Fruit fly (Drosophila melanogaster): ENCODE measurements around the gene Dpck.

The Dpck gene

dm6 chr3R:7109760-7110303 is 27.9 kb downstream of the Dpck start (continued):
- TF ChIP-seq CG8924 (tag; optimal IDR thresholded peaks at IDR 0.05), result peak; percentile 14
- no peak for TF ChIP-seq E2f2 (GFP tag; IDR thresholded peaks at IDR 0.05)
- TF ChIP-seq sr (GFP tag; IDR thresholded peaks at IDR 0.05), result no peak
- TF ChIP-seq CkIIα-i1 (GFP tag; IDR thresholded peaks at IDR 0.05), result no peak
- no peak for TF ChIP-seq pnt (GFP tag; optimal IDR thresholded peaks at IDR 0.05)
- no peak for TF ChIP-seq CG7987 (GFP tag; optimal IDR thresholded peaks at IDR 0.05)
- no peak for TF ChIP-seq CG2116 (GFP tag; optimal IDR thresholded peaks at IDR 0.05)
- TF ChIP-seq CG7745 (tag; optimal IDR thresholded peaks at IDR 0.05), result no peak
- no peak for TF ChIP-seq Hand (GFP tag; optimal IDR thresholded peaks at IDR 0.05)
- TF ChIP-seq CG9876 (GFP tag; optimal IDR thresholded peaks at IDR 0.05), result no peak
- TF ChIP-seq CG6813 (GFP tag; optimal IDR thresholded peaks at IDR 0.05), result no peak
- TF ChIP-seq az2 (GFP tag; optimal IDR thresholded peaks at IDR 0.05), result no peak
- peak; percentile 81 to 96 for TF ChIP-seq Trl (optimal IDR thresholded peaks at IDR 0.05)
- TF ChIP-seq Trl (GFP tag; optimal IDR thresholded peaks at IDR 0.05), result no peak
- TF ChIP-seq CG13424 (tag; optimal IDR thresholded peaks at IDR 0.05), result no peak
- peak; percentile 31 for TF ChIP-seq Kr (GFP tag; optimal IDR thresholded peaks at IDR 0.05)
- no peak for TF ChIP-seq CG12104 (GFP tag; optimal IDR thresholded peaks at IDR 0.05)
- no peak for TF ChIP-seq CG3281 (GFP tag; optimal IDR thresholded peaks at IDR 0.05)
- TF ChIP-seq kni (GFP tag; optimal IDR thresholded peaks at IDR 0.05), result peak; percentile 71
- TF ChIP-seq CG13287 (GFP tag; IDR thresholded peaks at IDR 0.05; ENCODE audit: partially characterized antibody), result no peak
- TF ChIP-seq Dll (GFP tag; IDR thresholded peaks at IDR 0.05; ENCODE audit: partially characterized antibody), result 0 out of 4 replicates have a peak, but pooled peaks have one; percentile 20
- TF ChIP-seq vfl (GFP tag; optimal IDR thresholded peaks at IDR 0.05), result no peak
- TF ChIP-seq kay (GFP tag; optimal IDR thresholded peaks at IDR 0.05), result no peak
- no peak for TF ChIP-seq ttk (GFP tag; IDR thresholded peaks at IDR 0.05)
- TF ChIP-seq gcm (GFP tag; optimal IDR thresholded peaks at IDR 0.05), result peak; percentile 54
- no peak for TF ChIP-seq bowl (GFP tag; IDR thresholded peaks at IDR 0.05)
- no peak for TF ChIP-seq dan (GFP tag; IDR thresholded peaks at IDR 0.05)
- no peak for TF ChIP-seq CG31224 (GFP tag; IDR thresholded peaks at IDR 0.05)
- TF ChIP-seq chn (GFP tag; optimal IDR thresholded peaks at IDR 0.05), result peak; percentile 62
- TF ChIP-seq tx (GFP tag; optimal IDR thresholded peaks at IDR 0.05), result no peak
- peak; percentile 30; the same call in 1 of the 2 replicates for TF ChIP-seq sna (GFP tag; IDR thresholded peaks at IDR 0.05; ENCODE audit: partially characterized antibody)
- TF ChIP-seq cg (GFP tag; optimal IDR thresholded peaks at IDR 0.05), result peak; percentile 83
- no peak for TF ChIP-seq abd-A (tag; optimal IDR thresholded peaks at IDR 0.05)
- peak; percentile 25 for TF ChIP-seq CG11504 (tag; optimal IDR thresholded peaks at IDR 0.05)
- peak; percentile 61; the same call in 1 of the 3 replicates for TF ChIP-seq z (GFP tag; IDR thresholded peaks at IDR 0.05)
- peak; percentile 22 for TF ChIP-seq nerfin-1 (tag; optimal IDR thresholded peaks at IDR 0.05)
- TF ChIP-seq CG1832 (GFP tag; optimal IDR thresholded peaks at IDR 0.05), result peak; percentile 49
- TF ChIP-seq tup (GFP tag; optimal IDR thresholded peaks at IDR 0.05), result no peak
- TF ChIP-seq CG5180 (GFP tag; optimal IDR thresholded peaks at IDR 0.05), result no peak
- no peak for TF ChIP-seq cwo (GFP tag; optimal IDR thresholded peaks at IDR 0.05)
- TF ChIP-seq Nf-YA (GFP tag; IDR thresholded peaks at IDR 0.05), result no peak
- no peak for TF ChIP-seq CG14965 (GFP tag; optimal IDR thresholded peaks at IDR 0.05; ENCODE audit: borderline replicate concordance)
- peak; percentile 72 for TF ChIP-seq D (optimal IDR thresholded peaks at IDR 0.05)
- TF ChIP-seq D (GFP tag; optimal IDR thresholded peaks at IDR 0.05), result no peak
- no peak for TF ChIP-seq CG34376 (GFP tag; optimal IDR thresholded peaks at IDR 0.05)
- TF ChIP-seq dm (GFP tag; optimal IDR thresholded peaks at IDR 0.05), result no peak
- TF ChIP-seq Side (GFP tag; optimal IDR thresholded peaks at IDR 0.05), result no peak
- peak; percentile 95 for TF ChIP-seq CG15479 (GFP tag; optimal IDR thresholded peaks at IDR 0.05)
- no peak for TF ChIP-seq Ssrp (tag; optimal IDR thresholded peaks at IDR 0.05)
- no peak for TF ChIP-seq Nf-YC (tag; optimal IDR thresholded peaks at IDR 0.05)

Measured in whole organism, embryonic.